Worm (Caenorhabditis elegans) whole organism, young adult: ENCODE data around the gene C27D6.1.

Experiments
- T07F8.4 ChIP-seq: sonication (generic microtip); optimal IDR thresholded peaks from 2 replicates; lab custom pipeline; 2016; ENCODE audit warnings: mild to moderate bottlenecking, missing genetic modification characterization, moderate library complexity, missing compliant biosample characterization
- T26A5.8 ChIP-seq: sonication (generic microtip); optimal IDR thresholded peaks from 2 replicates; lab custom pipeline; 2016; ENCODE audit warnings: missing genetic modification characterization, missing compliant biosample characterization
- Y79H2A.3 ChIP-seq: fragments of 200-800 bp; sonication (Bioruptor generic); conservative IDR thresholded peaks from 2 replicates; pipeline ENCODE4 v1.3.6; 2022; ENCODE audit warnings: missing genetic modification reagents, missing genetic modification characterization, missing compliant biosample characterization
- Y95B8A.8 ChIP-seq: fragments of 200-800 bp; sonication (Bioruptor generic); IDR thresholded peaks from 2 replicates; pipeline ENCODE4 v1.3.6; 2022; ENCODE audit warnings: missing genetic modification reagents, missing genetic modification characterization, missing compliant biosample characterization
- ZK185.1 ChIP-seq: sonication (generic microtip); optimal IDR thresholded peaks from 2 replicates; lab custom pipeline; 2016; ENCODE audit warnings: mild to moderate bottlenecking, missing genetic modification characterization, missing compliant biosample characterization; ENCODE audit not compliant: poor library complexity, severe bottlenecking
- ceh-100 ChIP-seq: fragments of 200-800 bp; sonication (Bioruptor generic); IDR thresholded peaks from 2 replicates; pipeline ENCODE4 v1.3.6; 2022; ENCODE audit warnings: missing genetic modification reagents, missing genetic modification characterization, missing compliant biosample characterization
- ceh-79 ChIP-seq: sonication (generic microtip); optimal IDR thresholded peaks from 2 replicates; lab custom pipeline; 2017; ENCODE audit warnings: mild to moderate bottlenecking, missing genetic modification characterization, missing compliant biosample characterization
- ceh-91 ChIP-seq: fragments of 200-800 bp; sonication (Bioruptor generic); IDR thresholded peaks from 2 replicates; pipeline ENCODE4 v1.3.6; 2022; ENCODE audit warnings: missing genetic modification reagents, missing genetic modification characterization, missing compliant biosample characterization
- dox-1 ChIP-seq: fragments of 200-800 bp; sonication (Bioruptor generic); IDR thresholded peaks from 2 replicates; pipeline ENCODE4 v1.3.6; 2022; ENCODE audit warnings: missing genetic modification reagents, missing genetic modification characterization, missing compliant biosample characterization
- dpff-1 ChIP-seq: sonication (generic microtip); optimal IDR thresholded peaks from 2 replicates; lab custom pipeline; 2017; ENCODE audit warnings: mild to moderate bottlenecking, missing genetic modification characterization, missing compliant biosample characterization
- efl-1 ChIP-seq: fragments of 150-350 bp; optimal IDR thresholded peaks from 2 replicates; lab custom pipeline; 2014; ENCODE audit warnings: missing biosample characterization, missing genetic modification reagents, missing genetic modification characterization
- egl-44 ChIP-seq: fragments of 200-800 bp; sonication (Bioruptor generic); IDR thresholded peaks from 2 replicates; pipeline ENCODE4 v1.3.6; 2022; ENCODE audit warnings: missing genetic modification reagents, missing genetic modification characterization, missing compliant biosample characterization
- egrh-3 ChIP-seq: fragments of 200-800 bp; sonication (Bioruptor generic); IDR thresholded peaks from 2 replicates; pipeline ENCODE4 v1.3.6; 2022; ENCODE audit warnings: missing genetic modification reagents, missing genetic modification characterization, missing compliant biosample characterization
- ets-4 ChIP-seq: fragments of 200-800 bp; sonication (Bioruptor generic); optimal IDR thresholded peaks from 2 replicates; lab custom pipeline; 2018; ENCODE audit warnings: mild to moderate bottlenecking, missing genetic modification characterization, missing compliant biosample characterization
- him-1 ChIP-seq: sonication (generic microtip); optimal IDR thresholded peaks from 2 replicates; lab custom pipeline; 2016; ENCODE audit warnings: missing genotype, missing genetic modification reagents, missing genetic modification characterization, missing compliant biosample characterization
- hlh-12 ChIP-seq: sonication (generic microtip); optimal IDR thresholded peaks from 2 replicates; lab custom pipeline; 2016; ENCODE audit warnings: missing genetic modification characterization, missing compliant biosample characterization
- hlh-26 ChIP-seq: fragments of 200-800 bp; sonication (Bioruptor generic); conservative IDR thresholded peaks from 2 replicates; pipeline ENCODE4 v1.3.6; 2022; ENCODE audit warnings: missing genetic modification reagents, missing genetic modification characterization, missing compliant biosample characterization
- hmg-1.2 ChIP-seq: fragments of 200-800 bp; sonication (Bioruptor generic); IDR thresholded peaks from 2 replicates; pipeline ENCODE4 v1.3.6; 2022; ENCODE audit warnings: missing genetic modification reagents, missing genetic modification characterization, missing compliant biosample characterization
- let-607 ChIP-seq, 2 experiments: fragments of 200-800 bp in 1 of 2; sonication (Bioruptor generic) in 1 of 2; sonication (generic microtip) in 1 of 2; optimal IDR thresholded peaks; 2 replicates each; lab custom pipeline; 2016 to 2018; ENCODE audit warnings: mild to moderate bottlenecking in 2 of 2, missing compliant biosample characterization in 2 of 2, missing genetic modification characterization in 2 of 2, moderate library complexity in 2 of 2, missing genotype in 1 of 2
- lin-35 ChIP-seq, 3 experiments: fragments of 150-350 bp in 2 of 3; sonication (generic microtip) in 1 of 3; optimal IDR thresholded peaks; 2 replicates each; lab custom pipeline; 2014 to 2018; ENCODE audit warnings: missing biosample characterization in 3 of 3, missing genetic modification characterization in 3 of 3, missing genetic modification reagents in 3 of 3
- madf-6 ChIP-seq: fragments of 200-800 bp; sonication (Bioruptor generic); IDR thresholded peaks from 2 replicates; pipeline ENCODE4 v1.3.6; 2022; ENCODE audit warnings: missing genetic modification reagents, missing genetic modification characterization, missing compliant biosample characterization
- madf-8 ChIP-seq: fragments of 200-800 bp; sonication (Bioruptor generic); conservative IDR thresholded peaks from 2 replicates; pipeline ENCODE4 v1.3.6; 2022; ENCODE audit warnings: missing genetic modification reagents, missing genetic modification characterization, missing compliant biosample characterization
- nfya-2 ChIP-seq: fragments of 200-800 bp; sonication (Bioruptor generic); IDR thresholded peaks from 2 replicates; pipeline ENCODE4 v1.3.6; 2022; ENCODE audit warnings: missing genetic modification reagents, missing genetic modification characterization, missing compliant biosample characterization
- nhr-179 ChIP-seq: sonication (generic microtip); optimal IDR thresholded peaks from 2 replicates; lab custom pipeline; 2016; ENCODE audit warnings: mild to moderate bottlenecking, missing genetic modification characterization, missing compliant biosample characterization
- rcor-1 ChIP-seq: fragments of 200-800 bp; sonication (Bioruptor generic); IDR thresholded peaks from 2 replicates; pipeline ENCODE4 v1.3.6; 2022; ENCODE audit warnings: missing genetic modification reagents, missing genetic modification characterization, missing compliant biosample characterization
- rec-8 ChIP-seq, 2 experiments: sonication (generic microtip); optimal IDR thresholded peaks; 2 replicates each; lab custom pipeline; 2016; ENCODE audit warnings: mild to moderate bottlenecking in 2 of 2, missing genetic modification characterization in 2 of 2, missing genetic modification reagents in 2 of 2, missing genotype in 2 of 2, missing biosample characterization in 1 of 2, missing compliant biosample characterization in 1 of 2, moderate library complexity in 1 of 2
- snpc-1.3 ChIP-seq: sonication (generic microtip); optimal IDR thresholded peaks from 2 replicates; lab custom pipeline; 2017; ENCODE audit warnings: missing genetic modification characterization, mild to moderate bottlenecking, missing compliant biosample characterization, antibody characterized with exemption, moderate library complexity, missing genotype, missing genetic modification reagents; ENCODE audit not compliant: insufficient read depth
- snpc-3.4 ChIP-seq: sonication (generic microtip); optimal IDR thresholded peaks from 2 replicates; lab custom pipeline; 2017; ENCODE audit warnings: missing genetic modification characterization, mild to moderate bottlenecking, missing compliant biosample characterization, antibody characterized with exemption, moderate library complexity, missing genotype, missing genetic modification reagents
- snpc-4 ChIP-seq, 5 experiments: fragments of 150-350 bp in 1 of 5; sonication (generic microtip) in 4 of 5; optimal IDR thresholded peaks; 2 replicates each; lab custom pipeline; 2014 to 2018; ENCODE audit warnings: missing genetic modification characterization in 5 of 5, missing biosample characterization in 3 of 5, antibody characterized with exemption in 2 of 5, mild to moderate bottlenecking in 2 of 5, missing compliant biosample characterization in 2 of 5, missing genotype in 2 of 5, moderate library complexity in 2 of 5, missing genetic modification reagents in 1 of 5
- somi-1 ChIP-seq: fragments of 200-800 bp; sonication (Bioruptor generic); optimal IDR thresholded peaks from 2 replicates; lab custom pipeline; 2018; ENCODE audit warnings: mild to moderate bottlenecking, missing genetic modification characterization, missing compliant biosample characterization
- sptf-2 ChIP-seq: fragments of 200-800 bp; sonication (Bioruptor generic); optimal IDR thresholded peaks from 2 replicates; lab custom pipeline; 2018; ENCODE audit warnings: mild to moderate bottlenecking, missing genetic modification characterization, missing compliant biosample characterization
- xnd-1 ChIP-seq: sonication (generic microtip); optimal IDR thresholded peaks from 2 replicates; lab custom pipeline; 2016; ENCODE audit warnings: missing genotype, missing genetic modification reagents, missing genetic modification characterization, missing compliant biosample characterization
- zim-3 ChIP-seq: sonication (generic microtip); optimal IDR thresholded peaks from 2 replicates; lab custom pipeline; 2017; ENCODE audit warnings: mild to moderate bottlenecking, missing genetic modification characterization, moderate library complexity, missing compliant biosample characterization
- ztf-18 ChIP-seq: sonication (generic microtip); optimal IDR thresholded peaks from 2 replicates; lab custom pipeline; 2016; ENCODE audit warnings: missing genotype, mild to moderate bottlenecking, missing genetic modification characterization, missing compliant biosample characterization
- ztf-25 ChIP-seq: fragments of 200-800 bp; sonication (Bioruptor generic); IDR thresholded peaks from 2 replicates; pipeline ENCODE4 v1.3.6; 2022; ENCODE audit warnings: missing genetic modification reagents, missing genetic modification characterization, missing compliant biosample characterization
- ztf-26 ChIP-seq: sonication (generic microtip); optimal IDR thresholded peaks from 2 replicates; lab custom pipeline; 2017; ENCODE audit warnings: missing genetic modification characterization, missing compliant biosample characterization

The C27D6.1 gene

DNA sequence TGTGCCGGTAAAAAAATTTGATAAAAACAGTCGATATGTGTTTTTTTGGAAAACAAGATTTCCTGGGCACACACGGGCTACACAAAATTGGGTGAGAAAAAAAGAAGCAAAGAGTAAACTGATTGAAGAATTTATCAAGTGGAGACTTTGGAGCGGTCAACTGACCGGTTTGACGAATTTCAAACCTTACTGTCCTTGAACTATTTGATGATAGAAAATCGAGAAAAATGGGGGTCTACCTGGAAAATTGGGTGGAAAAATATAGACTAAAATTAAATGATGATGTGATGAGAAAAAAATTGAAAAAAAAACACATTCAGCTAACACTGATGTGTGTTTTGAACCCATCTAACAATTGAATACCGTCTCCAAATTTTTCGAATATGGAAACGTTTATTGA, 38.3 kb downstream of the C27D6.1 start, which contains the start of gene C34F11.8:
Gene C34F11.8, minus strand, starts transcription at position 135 of the 400 bp plus-strand sequence.
- TF ChIP-seq hlh-12 (tag; lab: Kevin White, UChicago) (no peak), ztf-26 (tag; lab: Kevin White, UChicago) (no peak), Y79H2A.3 (GFP tag; lab: Robert Waterston, UW) (no peak), xnd-1 (tag; lab: Kevin White, UChicago) (no peak), ztf-18 (tag; lab: Kevin White, UChicago) (no peak), nfya-2 (no peak), madf-6 (GFP tag; lab: Robert Waterston, UW) (no peak), nhr-179 (tag; lab: Kevin White, UChicago) (no peak), ceh-91 (no peak)

DNA sequence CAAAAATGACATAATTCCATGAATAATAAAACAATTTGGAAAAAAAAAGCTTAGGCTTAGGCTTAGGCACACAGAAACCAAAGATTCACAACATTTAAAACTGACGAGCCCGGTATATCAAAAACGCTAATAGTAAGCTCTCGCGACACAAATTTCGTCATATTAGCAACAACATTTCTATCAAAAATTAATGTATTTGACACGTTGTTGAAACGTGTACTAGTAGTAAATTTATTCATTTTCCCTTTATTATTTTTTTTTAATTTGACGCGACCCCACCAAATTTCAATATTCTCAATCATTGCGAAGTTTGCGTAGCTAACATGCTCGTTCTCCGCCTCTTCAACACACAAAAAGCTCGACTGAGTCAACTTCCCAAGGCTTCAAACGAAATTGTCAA, 39.4 kb downstream of the C27D6.1 start, which contains the start of gene C34F11.2:
Gene C34F11.2, plus strand, starts transcription at position 301 of the 400 bp plus-strand sequence.
- TF ChIP-seq sptf-2 (no peak), snpc-4 (GFP tag; optimal IDR thresholded peaks at IDR 0.05; lab: Kevin White, UChicago) (no peak), snpc-4 (tag; optimal IDR thresholded peaks at IDR 0.05; lab: Kevin White, UChicago) (no peak), rcor-1 (GFP tag; lab: Robert Waterston, UW) (no peak), madf-8 (GFP tag; lab: Robert Waterston, UW) (no peak), ztf-25 (GFP tag; lab: Robert Waterston, UW) (no peak)

DNA sequence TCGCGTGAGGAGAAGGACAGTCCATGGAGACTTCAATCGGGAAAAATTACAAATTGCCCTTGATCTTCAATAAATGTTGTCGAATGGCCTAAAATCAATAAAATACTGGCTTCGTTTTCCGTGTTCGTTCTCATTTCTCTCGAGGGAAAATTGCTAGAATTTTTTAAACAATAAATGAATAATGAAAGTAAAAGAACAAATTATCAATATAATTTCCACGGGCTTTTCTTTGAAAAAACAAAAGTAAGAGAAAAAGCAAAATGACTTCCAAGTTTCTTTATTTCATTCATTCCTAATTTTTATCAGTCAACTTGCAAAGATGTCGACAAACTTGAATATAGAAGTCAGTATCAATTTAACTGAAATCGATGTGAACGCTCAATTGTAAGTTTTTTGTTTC, 40.1 kb downstream of the C27D6.1 start, which contains the start of gene C34F11.1:
Gene C34F11.1, plus strand, starts transcription at position 301 of the 400 bp plus-strand sequence.
- TF ChIP-seq ZK185.1 (no peak), somi-1 (no peak), rec-8 (tag; optimal IDR thresholded peaks at IDR 0.05; lab: Kevin White, UChicago) (no peak), snpc-1.3 (tag; lab: Kevin White, UChicago) (no peak), ets-4 (no peak), ztf-25 (GFP tag; lab: Robert Waterston, UW) (no peak), T07F8.4 (tag; lab: Kevin White, UChicago) (no peak), hlh-26 (GFP tag; lab: Robert Waterston, UW) (no peak), nhr-179 (tag; lab: Kevin White, UChicago) (no peak), zim-3 (tag; lab: Kevin White, UChicago) (no peak), dox-1 (GFP tag; lab: Robert Waterston, UW) (no peak), ceh-79 (tag; lab: Kevin White, UChicago) (no peak)
- TF ChIP-seq, all 124 proteins: peak for 0

DNA sequence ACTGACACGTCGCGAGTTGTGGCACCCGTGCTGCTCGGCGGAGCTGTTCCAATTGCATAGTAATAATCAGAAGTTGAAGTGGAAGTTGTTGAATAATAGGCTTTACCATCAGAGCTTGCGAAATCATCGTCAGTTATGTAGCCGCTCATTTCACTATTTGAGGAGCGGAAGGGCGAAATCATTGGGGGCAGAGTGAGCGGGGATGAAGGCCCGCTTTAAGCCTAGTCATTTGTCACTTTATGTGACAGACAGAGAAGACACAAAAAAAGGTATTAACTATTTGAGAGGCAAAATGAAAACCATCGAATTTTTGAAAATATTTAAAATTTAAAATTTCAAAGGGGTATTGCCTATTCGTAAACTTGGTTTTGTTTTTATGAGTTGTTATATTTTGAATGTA, 45.8 kb downstream of the C27D6.1 start:
- no peak for TF ChIP-seq hmg-1.2 (GFP tag; lab: Robert Waterston, UW)
- TF ChIP-seq Y95B8A.8, result no peak
- no peak for TF ChIP-seq T26A5.8
- TF ChIP-seq dpff-1, result no peak
- no peak for TF ChIP-seq let-607 (tag; optimal IDR thresholded peaks at IDR 0.05; lab: Kevin White, UChicago)
- TF ChIP-seq snpc-3.4 (tag; lab: Kevin White, UChicago), result no peak

DNA sequence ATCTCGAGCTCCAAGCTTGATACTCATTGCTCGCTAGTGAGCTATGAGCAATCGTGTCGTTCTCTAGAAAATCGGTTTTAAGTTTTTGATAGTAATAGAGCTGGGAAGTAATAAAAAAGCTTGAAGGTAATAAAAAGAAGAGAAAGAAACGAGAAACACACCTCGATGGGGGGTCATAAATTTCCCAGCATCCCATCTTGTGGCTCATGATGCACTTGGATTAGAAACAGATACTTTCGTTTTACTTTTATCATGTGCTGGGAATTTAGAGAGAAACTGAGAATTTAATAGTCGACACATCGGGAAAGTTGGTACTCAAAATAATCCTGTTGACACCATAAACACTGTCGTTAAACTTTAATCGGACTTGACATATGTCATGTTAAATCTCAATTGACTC, 48.1 kb downstream of the C27D6.1 start:
- TF ChIP-seq him-1 (no peak), hlh-26 (GFP tag; lab: Robert Waterston, UW) (no peak), ztf-18 (tag; lab: Kevin White, UChicago) (no peak), ceh-100 (GFP tag; lab: Robert Waterston, UW) (no peak), efl-1 (GFP tag; lab: Kevin White, UChicago) (no peak), ets-4 (no peak), egrh-3 (no peak), lin-35 (GFP tag; optimal IDR thresholded peaks at IDR 0.05; lab: Kevin White, UChicago) (no peak), egl-44 (GFP tag; lab: Robert Waterston, UW) (no peak)
